Worm (Caenorhabditis elegans) whole organism, L4 larva: ENCODE data around the gene rbm-42.
A peak's percentile ranks its signal among the peaks of the same experiment; 100 is the strongest.

ENCODE experiments used
- F26F4.8 ChIP-seq: fragments of 200-800 bp; sonication (Bioruptor generic); conservative IDR thresholded peaks from 2 replicates; pipeline ENCODE4 v1.3.6; 2022; ENCODE audit warnings: missing genetic modification characterization, missing compliant biosample characterization
- F44E2.7 ChIP-seq: fragments of 200-800 bp; sonication (Bioruptor generic); IDR thresholded peaks from 2 replicates; pipeline ENCODE4 v2.1.2; 2022; ENCODE audit warnings: missing genetic modification characterization, missing compliant biosample characterization
- R02D3.7 ChIP-seq: fragments of 150-350 bp; sonication (generic microtip); optimal IDR thresholded peaks from 3 replicates; lab custom pipeline; 2014; ENCODE audit warnings: missing biosample characterization, missing genetic modification characterization
- T20F7.1 ChIP-seq: fragments of 200-800 bp; sonication (Bioruptor generic); optimal IDR thresholded peaks from 2 replicates; lab custom pipeline; 2018; ENCODE audit warnings: mild to moderate bottlenecking, missing genetic modification characterization, missing compliant biosample characterization
- Y105C5A.15 ChIP-seq: fragments of 200-800 bp; sonication (Bioruptor generic); IDR thresholded peaks from 2 replicates; pipeline ENCODE4 v1.3.6; 2022; ENCODE audit warnings: missing genetic modification characterization, missing compliant biosample characterization
- ZK337.2 ChIP-seq: fragments of 200-800 bp; sonication (Bioruptor generic); IDR thresholded peaks from 2 replicates; pipeline ENCODE4 v1.3.6; 2022; ENCODE audit warnings: missing genetic modification reagents, missing genetic modification characterization, missing compliant biosample characterization
- ZK546.5 ChIP-seq, 2 experiments: sonication (generic microtip); optimal IDR thresholded peaks; 2 replicates each; lab custom pipeline; 2017; ENCODE audit warnings: missing biosample characterization in 2 of 2, missing genetic modification characterization in 2 of 2
- aha-1 ChIP-seq: fragments of 150-350 bp; peaks from one replicate; lab custom pipeline; 2014; ENCODE audit warnings: missing biosample characterization, missing genetic modification characterization
- ama-1 ChIP-seq: fragments of 150-350 bp; optimal IDR thresholded peaks from 2 replicates; lab custom pipeline; 2014; ENCODE audit warnings: inconsistent platforms, mixed read lengths
- arid-1 ChIP-seq: fragments of 200-800 bp; sonication (Bioruptor generic); conservative IDR thresholded peaks from 2 replicates; pipeline ENCODE4 v1.3.6; 2022; ENCODE audit warnings: missing genetic modification reagents, missing genetic modification characterization, missing compliant biosample characterization
- attf-4 ChIP-seq: sonication (generic microtip); optimal IDR thresholded peaks from 3 replicates; lab custom pipeline; 2017; ENCODE audit warnings: missing biosample characterization, missing genetic modification characterization
- ceh-28 ChIP-seq: fragments of 150-350 bp; optimal IDR thresholded peaks from 2 replicates; lab custom pipeline; 2014; ENCODE audit warnings: missing biosample characterization, missing genetic modification reagents, missing genetic modification characterization
- ceh-32 ChIP-seq: sonication (generic microtip); optimal IDR thresholded peaks from 2 replicates; lab custom pipeline; 2016; ENCODE audit warnings: mild to moderate bottlenecking, missing genetic modification characterization, missing compliant biosample characterization; ENCODE audit not compliant: poor library complexity
- ces-1 ChIP-seq: fragments of 150-350 bp; sonication (generic microtip); optimal IDR thresholded peaks from 4 replicates; lab custom pipeline; 2014; ENCODE audit warnings: missing biosample characterization, missing genetic modification reagents, missing genetic modification characterization
- ctbp-1 ChIP-seq: fragments of 200-800 bp; sonication (Bioruptor generic); IDR thresholded peaks from 2 replicates; pipeline ENCODE4 v1.3.6; 2022; ENCODE audit warnings: missing genetic modification reagents, missing genetic modification characterization, missing compliant biosample characterization
- daf-16 ChIP-seq, 3 experiments: sonication (generic microtip); optimal IDR thresholded peaks; 2 replicates each; lab custom pipeline; 2016 to 2017; ENCODE audit warnings: missing genetic modification characterization in 3 of 3, missing genetic modification reagents in 3 of 3, mild to moderate bottlenecking in 2 of 3, missing compliant biosample characterization in 2 of 3, missing biosample characterization in 1 of 3, moderate library complexity in 1 of 3
- daf-8 ChIP-seq: fragments of 200-800 bp; sonication (Bioruptor generic); IDR thresholded peaks from 2 replicates; pipeline ENCODE4 v1.3.6; 2022; ENCODE audit warnings: missing genetic modification characterization, missing compliant biosample characterization
- dmd-9 ChIP-seq: fragments of 200-800 bp; sonication (Bioruptor generic); IDR thresholded peaks from 2 replicates; pipeline ENCODE4 v1.3.6; 2022; ENCODE audit warnings: missing genetic modification reagents, missing genetic modification characterization, missing compliant biosample characterization
- dpl-1 ChIP-seq: fragments of 150-350 bp; optimal IDR thresholded peaks from 2 replicates; lab custom pipeline; 2014; ENCODE audit warnings: missing biosample characterization, missing genetic modification reagents, missing genetic modification characterization
- duxl-1 ChIP-seq: sonication (generic microtip); optimal IDR thresholded peaks from 2 replicates; lab custom pipeline; 2016; ENCODE audit warnings: mild to moderate bottlenecking, missing genetic modification characterization, moderate library complexity, missing compliant biosample characterization; ENCODE audit not compliant: poor library complexity
- egl-43 ChIP-seq: fragments of 200-800 bp; sonication (Bioruptor generic); IDR thresholded peaks from 2 replicates; pipeline ENCODE4 v1.3.6; 2022; ENCODE audit warnings: missing genetic modification reagents, missing genetic modification characterization, missing compliant biosample characterization
- gei-8 ChIP-seq: fragments of 200-800 bp; sonication (Bioruptor generic); optimal IDR thresholded peaks from 2 replicates; lab custom pipeline; 2018; ENCODE audit warnings: mild to moderate bottlenecking, missing genetic modification characterization, missing compliant biosample characterization
- hlh-11 ChIP-seq: fragments of 200-800 bp; sonication (Bioruptor generic); optimal IDR thresholded peaks from 2 replicates; lab custom pipeline; 2018; ENCODE audit warnings: mild to moderate bottlenecking, missing genetic modification characterization, missing compliant biosample characterization
- lin-38 ChIP-seq: fragments of 200-800 bp; sonication (Bioruptor generic); IDR thresholded peaks from 2 replicates; pipeline ENCODE4 v1.3.6; 2022; ENCODE audit warnings: missing genetic modification reagents, missing genetic modification characterization, missing compliant biosample characterization
- lir-3 ChIP-seq: sonication (generic microtip); optimal IDR thresholded peaks from 2 replicates; lab custom pipeline; 2016; ENCODE audit warnings: mild to moderate bottlenecking, missing genetic modification characterization, missing compliant biosample characterization
- lsy-2 ChIP-seq, 2 experiments: fragments of 150-350 bp in 1 of 2; sonication (generic microtip) in 1 of 2; optimal IDR thresholded peaks; 2 replicates each; lab custom pipeline; 2014 to 2017; ENCODE audit warnings: missing biosample characterization in 2 of 2, missing genetic modification characterization in 2 of 2
- madf-5 ChIP-seq, 2 experiments: fragments of 200-800 bp; sonication (Bioruptor generic); IDR thresholded peaks; 2 replicates each; pipeline ENCODE4 v1.3.6; 2022; ENCODE audit warnings: missing compliant biosample characterization in 2 of 2, missing genetic modification characterization in 2 of 2
- madf-9 ChIP-seq: fragments of 200-800 bp; sonication (Bioruptor generic); conservative IDR thresholded peaks from 2 replicates; pipeline ENCODE4 v1.3.6; 2022; ENCODE audit warnings: missing genetic modification reagents, missing genetic modification characterization, missing compliant biosample characterization
- mdl-1 ChIP-seq, 2 experiments: fragments of 150-350 bp in 1 of 2; sonication (generic microtip) in 1 of 2; optimal IDR thresholded peaks; 2 replicates each; lab custom pipeline; 2014 to 2017; ENCODE audit warnings: missing biosample characterization in 2 of 2, missing genetic modification characterization in 2 of 2
- mdt-29 ChIP-seq: fragments of 200-800 bp; sonication (Bioruptor generic); IDR thresholded peaks from 2 replicates; pipeline ENCODE4 v1.3.6; 2022; ENCODE audit warnings: missing genetic modification reagents, missing genetic modification characterization, missing compliant biosample characterization
- mep-1 ChIP-seq: fragments of 150-350 bp; sonication (generic microtip); optimal IDR thresholded peaks from 3 replicates; lab custom pipeline; 2014; ENCODE audit warnings: missing biosample characterization, missing genetic modification characterization
- mes-2 ChIP-seq: sonication (generic microtip); optimal IDR thresholded peaks from 2 replicates; lab custom pipeline; 2016; ENCODE audit warnings: missing genotype, mild to moderate bottlenecking, missing genetic modification characterization, missing compliant biosample characterization; ENCODE audit not compliant: poor library complexity, severe bottlenecking
- nhr-10 ChIP-seq: fragments of 150-350 bp; optimal IDR thresholded peaks from 2 replicates; lab custom pipeline; 2014; ENCODE audit warnings: missing biosample characterization, missing genetic modification characterization
- nhr-11 ChIP-seq: fragments of 150-350 bp; optimal IDR thresholded peaks from 2 replicates; lab custom pipeline; 2014; ENCODE audit warnings: missing biosample characterization, missing genetic modification characterization
- nhr-237 ChIP-seq: sonication (generic microtip); optimal IDR thresholded peaks from 2 replicates; lab custom pipeline; 2017; ENCODE audit warnings: missing biosample characterization, missing genetic modification characterization
- nhr-25 ChIP-seq: sonication (generic microtip); optimal IDR thresholded peaks from 2 replicates; lab custom pipeline; 2017; ENCODE audit warnings: missing genetic modification characterization, mild to moderate bottlenecking, missing compliant biosample characterization, antibody characterized with exemption, moderate library complexity, borderline replicate concordance; ENCODE audit not compliant: insufficient read depth
- nhr-28 ChIP-seq: fragments of 150-350 bp; optimal IDR thresholded peaks from 2 replicates; lab custom pipeline; 2014; ENCODE audit warnings: missing biosample characterization, missing genetic modification characterization
- nhr-41 ChIP-seq: fragments of 200-800 bp; sonication (Bioruptor generic); IDR thresholded peaks from 2 replicates; pipeline ENCODE4 v1.3.6; 2022; ENCODE audit warnings: missing genetic modification reagents, missing genetic modification characterization, missing compliant biosample characterization
- nhr-42 ChIP-seq: fragments of 200-800 bp; sonication (Bioruptor generic); IDR thresholded peaks from 2 replicates; pipeline ENCODE4 v1.3.6; 2022; ENCODE audit warnings: missing genetic modification characterization, missing compliant biosample characterization
- nhr-6 ChIP-seq: fragments of 150-350 bp; optimal IDR thresholded peaks from 2 replicates; lab custom pipeline; 2014; ENCODE audit warnings: missing biosample characterization, missing genetic modification characterization
- nhr-76 ChIP-seq: fragments of 150-350 bp; optimal IDR thresholded peaks from 2 replicates; lab custom pipeline; 2014; ENCODE audit warnings: missing biosample characterization, missing genetic modification characterization
- nhr-77 ChIP-seq: fragments of 150-350 bp; optimal IDR thresholded peaks from 2 replicates; lab custom pipeline; 2014; ENCODE audit warnings: missing biosample characterization, missing genetic modification characterization
- pha-4 ChIP-seq, 2 experiments: fragments of 150-350 bp in 1 of 2; fragments of 200-800 bp in 1 of 2; sonication (Bioruptor generic) in 1 of 2; IDR thresholded peaks in 1 of 2; optimal IDR thresholded peaks in 1 of 2; 2 replicates each; pipeline versions ENCODE4 v1.3.6 to Lab custom; 2014 to 2022; ENCODE audit warnings: missing genetic modification characterization in 2 of 2, missing genetic modification reagents in 2 of 2, missing biosample characterization in 1 of 2, missing compliant biosample characterization in 1 of 2
- php-3 ChIP-seq: fragments of 200-800 bp; sonication (Bioruptor generic); IDR thresholded peaks from 2 replicates; pipeline ENCODE4 v1.3.6; 2022; ENCODE audit warnings: missing genetic modification reagents, missing genetic modification characterization, missing compliant biosample characterization
- sdz-12 ChIP-seq: fragments of 200-800 bp; sonication (Bioruptor generic); optimal IDR thresholded peaks from 2 replicates; lab custom pipeline; 2018; ENCODE audit warnings: mild to moderate bottlenecking, missing genetic modification characterization, missing compliant biosample characterization
- snpc-1.2 ChIP-seq: fragments of 200-800 bp; sonication (Bioruptor generic); IDR thresholded peaks from 2 replicates; pipeline ENCODE4 v1.3.6; 2022; ENCODE audit warnings: missing genetic modification reagents, missing genetic modification characterization, missing compliant biosample characterization
- unc-130 ChIP-seq: sonication (generic microtip); optimal IDR thresholded peaks from 2 replicates; lab custom pipeline; 2016; ENCODE audit warnings: missing genetic modification reagents, missing genetic modification characterization, missing compliant biosample characterization
- unc-39 ChIP-seq: sonication (generic microtip); optimal IDR thresholded peaks from 2 replicates; lab custom pipeline; 2017; ENCODE audit warnings: missing biosample characterization, missing genetic modification characterization
- zag-1 ChIP-seq: fragments of 150-350 bp; optimal IDR thresholded peaks from 2 replicates; lab custom pipeline; 2014; ENCODE audit warnings: missing biosample characterization, missing genetic modification characterization
- zfp-3 ChIP-seq: fragments of 200-800 bp; sonication (Bioruptor generic); conservative IDR thresholded peaks from 2 replicates; pipeline ENCODE4 v1.3.6; 2022; ENCODE audit warnings: missing genetic modification reagents, missing genetic modification characterization, missing compliant biosample characterization
- zip-2 ChIP-seq: fragments of 150-350 bp; optimal IDR thresholded peaks from 2 replicates; lab custom pipeline; 2014; ENCODE audit warnings: missing biosample characterization, missing genetic modification characterization

The rbm-42 gene

ce11 chrIII:5202641-5203040 is 49.6 kb upstream of the rbm-42 start (continued):
- TF ChIP-seq zag-1 (tag; lab: Kevin White, UChicago) (no peak), ceh-28 (no peak), nhr-237 (no peak), aha-1 (tag; lab: Kevin White, UChicago) (peak; percentile 64), Y105C5A.15 (GFP tag; lab: Robert Waterston, UW) (no peak), F44E2.7 (GFP tag; lab: Robert Waterston, UW) (no peak), mdt-29 (GFP tag; lab: Robert Waterston, UW) (no peak), snpc-1.2 (no peak), lin-38 (GFP tag; lab: Robert Waterston, UW) (no peak), nhr-25 (tag; lab: Kevin White, UChicago) (peak; percentile 59), daf-16 (GFP tag; optimal IDR thresholded peaks at IDR 0.05; lab: Kevin White, UChicago) (no peak), daf-16 (tag; optimal IDR thresholded peaks at IDR 0.05; lab: Kevin White, UChicago) (peak; percentile 85), ctbp-1 (GFP tag; lab: Robert Waterston, UW) (no peak), unc-39 (tag; lab: Kevin White, UChicago) (no peak), nhr-41 (no peak), nhr-77 (tag; lab: Kevin White, UChicago) (peak; percentile 97), zfp-3 (GFP tag; lab: Robert Waterston, UW) (no peak), nhr-11 (tag; lab: Kevin White, UChicago) (peak; percentile 85), gei-8 (GFP tag; lab: Kevin White, UChicago) (no peak), ceh-32 (tag; lab: Kevin White, UChicago) (no peak), mes-2 (peak; percentile 35), ZK546.5 (tag; optimal IDR thresholded peaks at IDR 0.05; lab: Kevin White, UChicago) (no peak), nhr-10 (tag; lab: Kevin White, UChicago) (peak; percentile 47), nhr-42 (GFP tag; lab: Robert Waterston, UW) (no peak), daf-8 (GFP tag; lab: Robert Waterston, UW) (no peak), ama-1 (no peak), madf-5 (GFP tag; IDR thresholded peaks at IDR 0.05; lab: Robert Waterston, UW) (no peak), nhr-76 (tag; lab: Kevin White, UChicago) (no peak), dpl-1 (GFP tag; lab: Kevin White, UChicago) (peak; percentile 13), attf-4 (tag; lab: Kevin White, UChicago) (no peak), egl-43 (GFP tag; lab: Robert Waterston, UW) (no peak), pha-4 (GFP tag; IDR thresholded peaks at IDR 0.05; lab: Robert Waterston, UW) (0 out of 2 replicates have a peak, but pooled peaks have one; percentile 18), pha-4 (tag; optimal IDR thresholded peaks at IDR 0.05; lab: Kevin White, UChicago) (no peak), ZK337.2 (GFP tag; lab: Robert Waterston, UW) (no peak), F26F4.8 (GFP tag; lab: Robert Waterston, UW) (no peak), hlh-11 (peak; percentile 83), arid-1 (no peak), dmd-9 (GFP tag; lab: Robert Waterston, UW) (no peak), lir-3 (tag; lab: Kevin White, UChicago) (no peak), R02D3.7 (tag; lab: Kevin White, UChicago) (no peak), ces-1 (GFP tag; lab: Kevin White, UChicago) (no peak), T20F7.1 (peak; percentile 46), php-3 (GFP tag; lab: Robert Waterston, UW) (no peak), madf-9 (no peak), zip-2 (tag; lab: Kevin White, UChicago) (no peak), nhr-28 (tag; lab: Kevin White, UChicago) (peak; percentile 100), nhr-6 (tag; lab: Kevin White, UChicago) (peak; percentile 78), unc-130 (no peak), mdl-1 (tag; optimal IDR thresholded peaks at IDR 0.05; lab: Kevin White, UChicago) (peak in 1 of 2 experiments; percentile 75), sdz-12 (no peak), lsy-2 (tag; optimal IDR thresholded peaks at IDR 0.05; lab: Kevin White, UChicago) (peak; percentile 19 to 55), mep-1 (tag; lab: Kevin White, UChicago) (peak; percentile 79), duxl-1 (tag; lab: Kevin White, UChicago) (no peak)
